Fruit fly (Drosophila melanogaster) whole organism, prepupa: Measurements from ENCODE around the gene Dis3l2.

Source experiments
- CG10669 ChIP-seq: fragments of 200-800 bp; sonication (Bioruptor generic); optimal IDR thresholded peaks from 3 replicates; lab custom pipeline; 2018; ENCODE audit warnings: missing biosample characterization, mild to moderate bottlenecking, missing genetic modification characterization, moderate library complexity
- CG6808 ChIP-seq: fragments of 200-800 bp; sonication (Bioruptor generic); optimal IDR thresholded peaks from 3 replicates; lab custom pipeline; 2017; ENCODE audit warnings: missing biosample characterization, missing genetic modification characterization, mild to moderate bottlenecking, moderate library complexity, missing genetic modification reagents
- CG8319 ChIP-seq: fragments of 200-800 bp; sonication (Bioruptor generic); optimal IDR thresholded peaks from 3 replicates; lab custom pipeline; 2016; ENCODE audit warnings: missing biosample characterization, missing genetic modification characterization
- Eip78C ChIP-seq: fragments of 200-800 bp; sonication (Bioruptor generic); peaks from one replicate; lab custom pipeline; 2016; ENCODE audit warnings: missing biosample characterization, missing genetic modification characterization
- Ets21C ChIP-seq: fragments of 200-800 bp; sonication (Bioruptor generic); optimal IDR thresholded peaks from 3 replicates; lab custom pipeline; 2016; ENCODE audit warnings: missing biosample characterization, missing genetic modification characterization
- Hr38 ChIP-seq: sonication (Bioruptor generic); optimal IDR thresholded peaks from 2 replicates; lab custom pipeline; 2016; ENCODE audit warnings: missing biosample characterization, missing genetic modification characterization
- Met ChIP-seq: fragments of 200-800 bp; sonication (Bioruptor generic); optimal IDR thresholded peaks from 3 replicates; lab custom pipeline; 2016; ENCODE audit warnings: missing biosample characterization, missing genetic modification characterization
- Smox ChIP-seq: fragments of 200-800 bp; sonication (Bioruptor generic); optimal IDR thresholded peaks from 3 replicates; lab custom pipeline; 2016; ENCODE audit warnings: missing biosample characterization, missing genetic modification characterization
- fd59A ChIP-seq: fragments of 200-800 bp; sonication (Bioruptor generic); optimal IDR thresholded peaks from 2 replicates; lab custom pipeline; 2017; ENCODE audit warnings: missing biosample characterization, mild to moderate bottlenecking, missing genetic modification characterization, missing genetic modification reagents
- fd85E ChIP-seq: fragments of 200-800 bp; sonication (Bioruptor generic); optimal IDR thresholded peaks from 3 replicates; lab custom pipeline; 2016; ENCODE audit warnings: missing biosample characterization, missing genetic modification characterization
- lz ChIP-seq: fragments of 200-800 bp; sonication (Bioruptor generic); optimal IDR thresholded peaks from 3 replicates; lab custom pipeline; 2016; ENCODE audit warnings: missing biosample characterization, missing genetic modification characterization

DNA sequence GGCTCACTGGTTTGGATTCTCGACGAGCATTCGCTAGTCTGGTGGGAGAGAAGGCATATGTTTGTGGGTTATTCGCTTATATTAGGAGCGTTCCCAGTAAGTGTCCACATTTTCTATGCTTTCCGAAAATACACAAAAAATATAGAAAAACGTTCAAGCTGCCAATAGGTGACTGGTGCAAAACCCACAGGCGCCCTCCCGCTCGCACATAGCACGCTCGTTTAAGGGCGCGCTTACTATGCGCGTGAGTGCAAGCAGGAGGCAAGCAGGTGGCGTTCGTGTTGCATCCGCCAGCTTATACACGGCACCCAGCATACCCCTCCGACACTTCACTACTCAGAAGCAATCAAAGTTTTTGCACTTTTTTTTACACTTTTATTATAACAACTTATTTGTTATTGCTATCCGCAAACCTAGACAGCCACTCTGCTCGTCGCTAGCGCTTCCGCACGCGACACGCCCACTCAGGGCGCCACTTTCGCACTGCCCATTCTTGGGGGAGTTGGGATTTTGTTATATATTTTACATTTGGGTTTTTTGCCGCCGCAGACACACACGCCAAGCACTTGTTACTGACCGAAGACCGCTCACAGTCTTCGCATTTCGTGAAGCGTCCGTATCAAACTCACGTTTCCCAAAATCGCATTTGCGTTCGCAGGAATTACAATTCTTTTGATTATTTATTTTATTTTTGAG lies 13.3 kb upstream of the Dis3l2 start:
- no peak for TF ChIP-seq Smox (GFP tag; lab: Kevin White, UChicago)
- TF ChIP-seq Hr38, result no peak
- TF ChIP-seq fd85E (GFP tag; lab: Kevin White, UChicago), result no peak
- TF ChIP-seq Eip78C (GFP tag; lab: Kevin White, UChicago), result no peak
- no peak for TF ChIP-seq CG10669 (GFP tag; lab: Kevin White, UChicago)
- TF ChIP-seq Met (GFP tag; lab: Kevin White, UChicago), result no peak
- no peak for TF ChIP-seq CG6808
- TF ChIP-seq Ets21C (GFP tag; lab: Kevin White, UChicago), result no peak
- no peak for TF ChIP-seq CG8319 (GFP tag; lab: Kevin White, UChicago)
- no peak for TF ChIP-seq lz (GFP tag; lab: Kevin White, UChicago)
- TF ChIP-seq fd59A (GFP tag; lab: Kevin White, UChicago), result no peak
